Worm (Caenorhabditis elegans) whole organism, L4 larva: Measurements from ENCODE around the gene tsp-11.
A peak's percentile ranks its signal among the peaks of the same experiment; 100 is the strongest.

Source experiments
- R02D3.7 ChIP-seq: fragments of 150-350 bp; sonication (generic microtip); optimal IDR thresholded peaks from 3 replicates; lab custom pipeline; 2014; ENCODE audit warnings: missing biosample characterization, missing genetic modification characterization
- T26A8.4 ChIP-seq: fragments of 200-800 bp; sonication (Bioruptor generic); IDR thresholded peaks from 2 replicates; pipeline ENCODE4 v1.3.6; 2022; ENCODE audit warnings: missing genetic modification characterization, missing compliant biosample characterization
- Y105C5A.15 ChIP-seq: fragments of 200-800 bp; sonication (Bioruptor generic); IDR thresholded peaks from 2 replicates; pipeline ENCODE4 v1.3.6; 2022; ENCODE audit warnings: missing genetic modification characterization, missing compliant biosample characterization
- Y48G9A.11 ChIP-seq: fragments of 200-800 bp; sonication (Bioruptor generic); IDR thresholded peaks from 2 replicates; pipeline ENCODE4 v1.3.6; 2022; ENCODE audit warnings: missing genetic modification reagents, missing genetic modification characterization, missing compliant biosample characterization
- aha-1 ChIP-seq: fragments of 150-350 bp; peaks from one replicate; lab custom pipeline; 2014; ENCODE audit warnings: missing biosample characterization, missing genetic modification characterization
- ama-1 ChIP-seq: fragments of 150-350 bp; optimal IDR thresholded peaks from 2 replicates; lab custom pipeline; 2014; ENCODE audit warnings: inconsistent platforms, mixed read lengths
- arid-1 ChIP-seq: fragments of 200-800 bp; sonication (Bioruptor generic); conservative IDR thresholded peaks from 2 replicates; pipeline ENCODE4 v1.3.6; 2022; ENCODE audit warnings: missing genetic modification reagents, missing genetic modification characterization, missing compliant biosample characterization
- ces-1 ChIP-seq: fragments of 150-350 bp; sonication (generic microtip); optimal IDR thresholded peaks from 4 replicates; lab custom pipeline; 2014; ENCODE audit warnings: missing biosample characterization, missing genetic modification reagents, missing genetic modification characterization
- daf-12 ChIP-seq: fragments of 150-350 bp; optimal IDR thresholded peaks from 2 replicates; lab custom pipeline; 2014; ENCODE audit warnings: missing biosample characterization, missing genetic modification reagents, missing genetic modification characterization
- daf-16 ChIP-seq, 3 experiments: sonication (generic microtip); optimal IDR thresholded peaks; 2 replicates each; lab custom pipeline; 2016 to 2017; ENCODE audit warnings: missing genetic modification characterization in 3 of 3, missing genetic modification reagents in 3 of 3, mild to moderate bottlenecking in 2 of 3, missing compliant biosample characterization in 2 of 3, missing biosample characterization in 1 of 3, moderate library complexity in 1 of 3
- daf-8 ChIP-seq: fragments of 200-800 bp; sonication (Bioruptor generic); IDR thresholded peaks from 2 replicates; pipeline ENCODE4 v1.3.6; 2022; ENCODE audit warnings: missing genetic modification characterization, missing compliant biosample characterization
- dmd-6 ChIP-seq: fragments of 200-800 bp; sonication (Bioruptor generic); IDR thresholded peaks from 2 replicates; pipeline ENCODE4 v1.3.6; 2022; ENCODE audit warnings: missing genetic modification reagents, missing genetic modification characterization, missing compliant biosample characterization
- dmd-9 ChIP-seq: fragments of 200-800 bp; sonication (Bioruptor generic); IDR thresholded peaks from 2 replicates; pipeline ENCODE4 v1.3.6; 2022; ENCODE audit warnings: missing genetic modification reagents, missing genetic modification characterization, missing compliant biosample characterization
- dpl-1 ChIP-seq: fragments of 150-350 bp; optimal IDR thresholded peaks from 2 replicates; lab custom pipeline; 2014; ENCODE audit warnings: missing biosample characterization, missing genetic modification reagents, missing genetic modification characterization
- dve-1 ChIP-seq: sonication (generic microtip); optimal IDR thresholded peaks from 2 replicates; lab custom pipeline; 2017; ENCODE audit warnings: antibody characterized with exemption, mild to moderate bottlenecking, missing genetic modification characterization, missing compliant biosample characterization; ENCODE audit not compliant: insufficient read depth
- egl-43 ChIP-seq: fragments of 200-800 bp; sonication (Bioruptor generic); IDR thresholded peaks from 2 replicates; pipeline ENCODE4 v1.3.6; 2022; ENCODE audit warnings: missing genetic modification reagents, missing genetic modification characterization, missing compliant biosample characterization
- gei-8 ChIP-seq: fragments of 200-800 bp; sonication (Bioruptor generic); optimal IDR thresholded peaks from 2 replicates; lab custom pipeline; 2018; ENCODE audit warnings: mild to moderate bottlenecking, missing genetic modification characterization, missing compliant biosample characterization
- hlh-11 ChIP-seq: fragments of 200-800 bp; sonication (Bioruptor generic); optimal IDR thresholded peaks from 2 replicates; lab custom pipeline; 2018; ENCODE audit warnings: mild to moderate bottlenecking, missing genetic modification characterization, missing compliant biosample characterization
- hlh-30 ChIP-seq: sonication (generic microtip); optimal IDR thresholded peaks from 2 replicates; lab custom pipeline; 2017; ENCODE audit warnings: antibody characterized with exemption, mild to moderate bottlenecking, missing genetic modification characterization, missing compliant biosample characterization; ENCODE audit not compliant: insufficient read depth
- jun-1 ChIP-seq: fragments of 150-350 bp; optimal IDR thresholded peaks from 2 replicates; lab custom pipeline; 2014; ENCODE audit warnings: missing biosample characterization, missing genetic modification reagents, missing genetic modification characterization
- lin-1 ChIP-seq: fragments of 200-800 bp; sonication (Bioruptor generic); IDR thresholded peaks from 2 replicates; pipeline ENCODE4 v1.3.6; 2022; ENCODE audit warnings: missing genetic modification reagents, missing genetic modification characterization, missing compliant biosample characterization
- lin-38 ChIP-seq: fragments of 200-800 bp; sonication (Bioruptor generic); IDR thresholded peaks from 2 replicates; pipeline ENCODE4 v1.3.6; 2022; ENCODE audit warnings: missing genetic modification reagents, missing genetic modification characterization, missing compliant biosample characterization
- lin-39 ChIP-seq: fragments of 150-350 bp; optimal IDR thresholded peaks from 2 replicates; lab custom pipeline; 2014; ENCODE audit warnings: missing biosample characterization, missing genetic modification reagents, missing genetic modification characterization
- mdl-1 ChIP-seq, 2 experiments: fragments of 150-350 bp in 1 of 2; sonication (generic microtip) in 1 of 2; optimal IDR thresholded peaks; 2 replicates each; lab custom pipeline; 2014 to 2017; ENCODE audit warnings: missing biosample characterization in 2 of 2, missing genetic modification characterization in 2 of 2
- mep-1 ChIP-seq: fragments of 150-350 bp; sonication (generic microtip); optimal IDR thresholded peaks from 3 replicates; lab custom pipeline; 2014; ENCODE audit warnings: missing biosample characterization, missing genetic modification characterization
- mxl-2 ChIP-seq: fragments of 200-800 bp; sonication (Bioruptor generic); conservative IDR thresholded peaks from 2 replicates; pipeline ENCODE4 v1.3.6; 2022; ENCODE audit warnings: missing genetic modification reagents, missing genetic modification characterization, missing compliant biosample characterization
- mxl-3 ChIP-seq: fragments of 200-800 bp; sonication (Bioruptor generic); optimal IDR thresholded peaks from 2 replicates; lab custom pipeline; 2018; ENCODE audit warnings: mild to moderate bottlenecking, missing genetic modification characterization, missing compliant biosample characterization
- nhr-102 ChIP-seq: sonication (generic microtip); optimal IDR thresholded peaks from 2 replicates; lab custom pipeline; 2016; ENCODE audit warnings: mild to moderate bottlenecking, missing genetic modification characterization, moderate library complexity, missing compliant biosample characterization
- nhr-111 ChIP-seq: fragments of 200-800 bp; sonication (Bioruptor generic); optimal IDR thresholded peaks from 2 replicates; lab custom pipeline; 2018; ENCODE audit warnings: mild to moderate bottlenecking, missing genetic modification characterization, missing compliant biosample characterization
- nhr-237 ChIP-seq: sonication (generic microtip); optimal IDR thresholded peaks from 2 replicates; lab custom pipeline; 2017; ENCODE audit warnings: missing biosample characterization, missing genetic modification characterization
- nhr-28 ChIP-seq: fragments of 150-350 bp; optimal IDR thresholded peaks from 2 replicates; lab custom pipeline; 2014; ENCODE audit warnings: missing biosample characterization, missing genetic modification characterization
- nhr-48 ChIP-seq: sonication (generic microtip); optimal IDR thresholded peaks from 2 replicates; lab custom pipeline; 2016; ENCODE audit warnings: mild to moderate bottlenecking, missing genetic modification characterization, missing compliant biosample characterization
- nhr-6 ChIP-seq: fragments of 150-350 bp; optimal IDR thresholded peaks from 2 replicates; lab custom pipeline; 2014; ENCODE audit warnings: missing biosample characterization, missing genetic modification characterization
- nhr-77 ChIP-seq: fragments of 150-350 bp; optimal IDR thresholded peaks from 2 replicates; lab custom pipeline; 2014; ENCODE audit warnings: missing biosample characterization, missing genetic modification characterization
- pha-4 ChIP-seq, 2 experiments: fragments of 150-350 bp in 1 of 2; fragments of 200-800 bp in 1 of 2; sonication (Bioruptor generic) in 1 of 2; IDR thresholded peaks in 1 of 2; optimal IDR thresholded peaks in 1 of 2; 2 replicates each; pipeline versions ENCODE4 v1.3.6 to Lab custom; 2014 to 2022; ENCODE audit warnings: missing genetic modification characterization in 2 of 2, missing genetic modification reagents in 2 of 2, missing biosample characterization in 1 of 2, missing compliant biosample characterization in 1 of 2
- php-3 ChIP-seq: fragments of 200-800 bp; sonication (Bioruptor generic); IDR thresholded peaks from 2 replicates; pipeline ENCODE4 v1.3.6; 2022; ENCODE audit warnings: missing genetic modification reagents, missing genetic modification characterization, missing compliant biosample characterization
- pqm-1 ChIP-seq: sonication (generic microtip); optimal IDR thresholded peaks from 2 replicates; lab custom pipeline; 2017; ENCODE audit warnings: missing biosample characterization, missing genetic modification characterization
- saeg-2 ChIP-seq: fragments of 200-800 bp; sonication (Bioruptor generic); IDR thresholded peaks from 2 replicates; pipeline ENCODE4 v1.3.6; 2022; ENCODE audit warnings: missing genetic modification reagents, missing genetic modification characterization, missing compliant biosample characterization
- tag-97 ChIP-seq: fragments of 200-800 bp; sonication (Bioruptor generic); IDR thresholded peaks from 2 replicates; pipeline ENCODE4 v1.3.6; 2022; ENCODE audit warnings: missing genetic modification characterization, missing compliant biosample characterization
- tra-1 ChIP-seq: fragments of 200-800 bp; sonication (Bioruptor generic); IDR thresholded peaks from 2 replicates; pipeline ENCODE4 v1.3.6; 2022; ENCODE audit warnings: missing genetic modification reagents, missing genetic modification characterization, missing compliant biosample characterization
- unc-62 ChIP-seq, 3 experiments: fragments of 150-350 bp in 1 of 3; sonication (generic microtip); optimal IDR thresholded peaks in 2 of 3; peaks in 1 of 3; 1 replicate in 1 of 3; 2 replicates in 2 of 3; lab custom pipeline; 2014 to 2017; ENCODE audit warnings: missing biosample characterization in 3 of 3, missing genetic modification characterization in 3 of 3, missing genetic modification reagents in 3 of 3, missing genotype in 1 of 3
- vab-7 ChIP-seq: fragments of 200-800 bp; sonication (Bioruptor generic); IDR thresholded peaks from 2 replicates; pipeline ENCODE4 v1.3.6; 2022; ENCODE audit warnings: missing genetic modification reagents, missing genetic modification characterization, missing compliant biosample characterization
- zfp-3 ChIP-seq: fragments of 200-800 bp; sonication (Bioruptor generic); conservative IDR thresholded peaks from 2 replicates; pipeline ENCODE4 v1.3.6; 2022; ENCODE audit warnings: missing genetic modification reagents, missing genetic modification characterization, missing compliant biosample characterization
- zip-11 ChIP-seq: fragments of 200-800 bp; sonication (Bioruptor generic); IDR thresholded peaks from 2 replicates; pipeline ENCODE4 v1.3.6; 2022; ENCODE audit warnings: missing genetic modification characterization, missing compliant biosample characterization
- ztf-7 ChIP-seq: fragments of 150-350 bp; optimal IDR thresholded peaks from 2 replicates; lab custom pipeline; 2014; ENCODE audit warnings: missing biosample characterization, missing genetic modification characterization

Gene tsp-11

DNA sequence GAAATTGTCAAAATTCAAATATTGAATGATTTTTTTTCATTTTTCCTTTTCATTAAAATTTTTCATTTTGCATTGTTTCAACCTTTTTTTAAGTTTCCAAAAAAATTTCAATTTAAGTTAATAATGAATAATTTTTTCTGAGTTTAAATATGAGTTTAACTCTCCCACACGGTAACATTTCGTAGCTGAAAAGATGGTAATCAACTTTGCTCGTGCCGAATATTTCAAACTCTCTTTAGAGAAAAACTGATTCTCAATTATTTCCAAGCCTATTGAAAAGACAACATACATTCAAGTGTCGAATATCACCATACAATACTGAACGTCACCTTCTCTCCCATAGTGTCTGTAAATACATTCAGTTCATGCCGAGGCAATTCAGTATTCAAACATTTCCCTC lies 46.0 kb downstream of the tsp-11 start:
- TF ChIP-seq unc-62 (GFP tag; optimal IDR thresholded peaks at IDR 0.05 in 1 of 2; lab: Kevin White, UChicago) (peak in 1 of 2 experiments; percentile 99), unc-62 (tag; optimal IDR thresholded peaks at IDR 0.05; lab: Kevin White, UChicago) (no peak), saeg-2 (GFP tag; lab: Robert Waterston, UW) (no peak), php-3 (GFP tag; lab: Robert Waterston, UW) (no peak), mxl-2 (GFP tag; lab: Robert Waterston, UW) (no peak), tag-97 (no peak), tra-1 (GFP tag; lab: Robert Waterston, UW) (no peak)

DNA sequence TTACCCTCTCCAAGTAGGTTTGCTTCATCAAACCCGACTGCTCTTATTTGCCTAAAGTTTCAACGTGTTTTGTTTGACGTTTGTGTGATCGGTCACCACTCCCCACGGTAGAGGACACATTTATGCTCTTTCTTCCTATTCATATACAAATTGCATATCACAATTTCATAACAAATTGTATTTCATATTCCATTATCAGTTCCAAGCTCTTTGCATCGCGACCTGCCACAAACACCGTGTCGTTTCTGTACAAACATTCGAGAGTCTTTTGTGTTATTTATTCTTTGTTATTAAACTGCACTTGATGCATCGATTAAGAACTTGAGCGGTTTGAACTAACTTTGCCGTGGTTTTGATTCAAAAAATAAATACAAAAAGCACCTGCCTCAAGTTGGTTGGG lies 47.1 kb downstream of the tsp-11 start:
- TF ChIP-seq hlh-30 (tag; lab: Kevin White, UChicago) = peak; percentile 7
- no peak for TF ChIP-seq lin-38
- no peak for TF ChIP-seq jun-1 (tag; lab: Kevin White, UChicago)
- TF ChIP-seq mep-1 (tag; lab: Kevin White, UChicago) = peak; percentile 9
- no peak for TF ChIP-seq zfp-3 (GFP tag; lab: Robert Waterston, UW)
- TF ChIP-seq arid-1 = no peak
- TF ChIP-seq daf-16 (GFP tag; optimal IDR thresholded peaks at IDR 0.05; lab: Kevin White, UChicago) = no peak
- peak; percentile 82 for TF ChIP-seq daf-16 (tag; optimal IDR thresholded peaks at IDR 0.05; lab: Kevin White, UChicago)
- peak; percentile 47 for TF ChIP-seq dve-1
- peak; percentile 65 for TF ChIP-seq hlh-11 (tag; lab: Kevin White, UChicago)
- TF ChIP-seq nhr-48 (tag; lab: Kevin White, UChicago) = peak; percentile 11
- TF ChIP-seq aha-1 = peak; percentile 74
- TF ChIP-seq nhr-28 = peak; percentile 61
- TF ChIP-seq nhr-237 (tag; lab: Kevin White, UChicago) = no peak
- TF ChIP-seq ztf-7 (tag; lab: Kevin White, UChicago) = no peak
- no peak for TF ChIP-seq dmd-9 (GFP tag; lab: Robert Waterston, UW)
- no peak for TF ChIP-seq Y105C5A.15 (GFP tag; lab: Robert Waterston, UW)
- 0 out of 2 replicates have a peak, but pooled peaks have one; percentile 27 for TF ChIP-seq php-3 (GFP tag; lab: Robert Waterston, UW)
- peak; percentile 47 for TF ChIP-seq pqm-1
- TF ChIP-seq dmd-6 (GFP tag; lab: Robert Waterston, UW) = peak; percentile 23; the same call in 1 of the 2 replicates

DNA sequence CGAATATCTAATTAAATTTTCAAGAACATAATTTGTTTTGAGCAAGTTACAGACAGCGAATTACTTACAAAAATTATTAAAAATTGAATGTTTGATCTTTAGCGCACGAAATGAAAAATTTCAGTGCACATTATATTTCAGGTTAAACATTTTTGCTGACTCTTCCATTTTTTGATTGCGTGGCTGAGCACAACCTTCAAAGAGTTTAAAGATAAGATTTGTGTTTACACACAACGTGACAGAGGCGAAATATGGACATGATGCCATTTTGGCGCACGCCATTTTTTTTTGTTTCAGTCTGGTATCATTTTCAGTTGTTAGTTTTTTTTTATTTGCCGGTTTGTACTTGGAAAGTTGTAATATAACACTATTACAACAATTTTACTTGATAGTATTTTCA lies 49.7 kb downstream of the tsp-11 start:
- TF ChIP-seq dpl-1 (GFP tag; lab: Kevin White, UChicago) (no peak), dmd-9 (GFP tag; lab: Robert Waterston, UW) (no peak), ces-1 (no peak), egl-43 (GFP tag; lab: Robert Waterston, UW) (no peak), Y48G9A.11 (no peak), zip-11 (GFP tag; lab: Robert Waterston, UW) (no peak), ama-1 (lab: Kevin White, UChicago) (no peak), arid-1 (no peak), T26A8.4 (GFP tag; lab: Robert Waterston, UW) (no peak), daf-8 (no peak), nhr-28 (peak; percentile 69), hlh-30 (tag; lab: Kevin White, UChicago) (peak; percentile 20), php-3 (GFP tag; lab: Robert Waterston, UW) (no peak), nhr-111 (no peak), nhr-102 (tag; lab: Kevin White, UChicago) (no peak), lin-39 (tag; lab: Kevin White, UChicago) (no peak), dve-1 (peak; percentile 62), daf-12 (no peak), vab-7 (GFP tag; lab: Robert Waterston, UW) (no peak), mdl-1 (tag; optimal IDR thresholded peaks at IDR 0.05; lab: Kevin White, UChicago) (peak in 1 of 2 experiments; percentile 53), nhr-6 (tag; lab: Kevin White, UChicago) (no peak), pha-4 (GFP tag; IDR thresholded peaks at IDR 0.05; lab: Robert Waterston, UW) (no peak), pha-4 (tag; optimal IDR thresholded peaks at IDR 0.05; lab: Kevin White, UChicago) (no peak), gei-8 (GFP tag; lab: Kevin White, UChicago) (no peak), nhr-77 (tag; lab: Kevin White, UChicago) (peak; percentile 55), mxl-3 (peak; percentile 48), dmd-6 (GFP tag; lab: Robert Waterston, UW) (peak; percentile 78), hlh-11 (tag; lab: Kevin White, UChicago) (peak; percentile 40), pqm-1 (peak; percentile 88), lin-1 (GFP tag; lab: Robert Waterston, UW) (no peak), daf-16 (GFP tag; optimal IDR thresholded peaks at IDR 0.05; lab: Kevin White, UChicago) (no peak), daf-16 (tag; optimal IDR thresholded peaks at IDR 0.05; lab: Kevin White, UChicago) (peak; percentile 86), R02D3.7 (tag; lab: Kevin White, UChicago) (no peak), mep-1 (tag; lab: Kevin White, UChicago) (no peak)
